Fruit fly (Drosophila melanogaster) whole organism, pupa: ENCODE measurements around the gene Cpr76Bb.

ENCODE experiments used
- CG12605 ChIP-seq: fragments of 200-800 bp; sonication (Bioruptor generic); IDR thresholded peaks from 2 replicates; pipeline ENCODE4 v1.3.6; 2022; ENCODE audit warnings: missing biosample characterization, missing genetic modification characterization
- CG15710 ChIP-seq: fragments of 200-800 bp; sonication (Bioruptor generic); optimal IDR thresholded peaks from 2 replicates; lab custom pipeline; 2018; ENCODE audit warnings: missing biosample characterization, mild to moderate bottlenecking, missing genetic modification characterization, moderate library complexity
- CG17806 ChIP-seq: fragments of 200-800 bp; sonication (Bioruptor generic); optimal IDR thresholded peaks from 2 replicates; lab custom pipeline; 2018; ENCODE audit warnings: missing biosample characterization, mild to moderate bottlenecking, missing genetic modification characterization, moderate library complexity
- CG32121 ChIP-seq: fragments of 200-800 bp; sonication (Bioruptor generic); IDR thresholded peaks from 2 replicates; pipeline ENCODE4 v1.3.6; 2022; ENCODE audit warnings: missing biosample characterization, missing genetic modification characterization
- CG34367 ChIP-seq: fragments of 200-800 bp; sonication (Bioruptor generic); optimal IDR thresholded peaks from 2 replicates; lab custom pipeline; 2018; ENCODE audit warnings: missing biosample characterization, mild to moderate bottlenecking, missing genetic modification characterization
- CG8159 ChIP-seq: fragments of 200-800 bp; sonication (Bioruptor generic); optimal IDR thresholded peaks from 3 replicates; lab custom pipeline; 2018; ENCODE audit warnings: missing biosample characterization, mild to moderate bottlenecking, missing genetic modification characterization, moderate library complexity
- CG9948 ChIP-seq: fragments of 200-800 bp; sonication (Bioruptor generic); optimal IDR thresholded peaks from 2 replicates; lab custom pipeline; 2018; ENCODE audit warnings: missing biosample characterization, mild to moderate bottlenecking, missing genetic modification characterization, moderate library complexity
- Pif1A ChIP-seq: fragments of 200-800 bp; sonication (Bioruptor generic); optimal IDR thresholded peaks from 3 replicates; lab custom pipeline; 2016; ENCODE audit warnings: missing biosample characterization, missing genetic modification characterization
- Pif1B ChIP-seq: fragments of 200-800 bp; sonication (Bioruptor generic); optimal IDR thresholded peaks from 3 replicates; lab custom pipeline; 2016; ENCODE audit warnings: missing biosample characterization, missing genetic modification characterization
- rn ChIP-seq: fragments of 200-800 bp; sonication (Bioruptor generic); IDR thresholded peaks from 2 replicates; pipeline ENCODE4 v1.3.6; 2022; ENCODE audit warnings: missing biosample characterization, missing genetic modification characterization

dm6 chr3L:19500698-19501097 lies 18.8 kb upstream of the Cpr76Bb start, which contains the start of gene CG9451:
- TF ChIP-seq rn (GFP tag; lab: Robert Waterston, UW): no peak
- no peak for TF ChIP-seq CG15710 (tag; lab: Kevin White, UChicago)
- no peak for TF ChIP-seq CG8159 (tag; lab: Kevin White, UChicago)
- TF ChIP-seq CG9948 (tag; lab: Kevin White, UChicago): no peak
- TF ChIP-seq CG32121 (GFP tag; lab: Robert Waterston, UW): no peak
- TF ChIP-seq CG17806 (tag; lab: Kevin White, UChicago): no peak
- TF ChIP-seq CG34367 (tag; lab: Kevin White, UChicago): no peak
- no peak for TF ChIP-seq CG12605
- no peak for TF ChIP-seq Pif1B (GFP tag; lab: Kevin White, UChicago)
- no peak for TF ChIP-seq Pif1A (GFP tag; lab: Kevin White, UChicago)
